Fruit fly (Drosophila melanogaster) S2 (cell line): ENCODE data around the gene Tim8.

Source experiments
- CG8478 ChIP-seq: fragments of >200 bp; optimal IDR thresholded peaks from 2 replicates; lab custom pipeline; 2018
- CTCF ChIP-seq, 2 experiments: fragments of >200 bp; optimal IDR thresholded peaks; 2 replicates each; lab custom pipeline; 2018

DNA sequence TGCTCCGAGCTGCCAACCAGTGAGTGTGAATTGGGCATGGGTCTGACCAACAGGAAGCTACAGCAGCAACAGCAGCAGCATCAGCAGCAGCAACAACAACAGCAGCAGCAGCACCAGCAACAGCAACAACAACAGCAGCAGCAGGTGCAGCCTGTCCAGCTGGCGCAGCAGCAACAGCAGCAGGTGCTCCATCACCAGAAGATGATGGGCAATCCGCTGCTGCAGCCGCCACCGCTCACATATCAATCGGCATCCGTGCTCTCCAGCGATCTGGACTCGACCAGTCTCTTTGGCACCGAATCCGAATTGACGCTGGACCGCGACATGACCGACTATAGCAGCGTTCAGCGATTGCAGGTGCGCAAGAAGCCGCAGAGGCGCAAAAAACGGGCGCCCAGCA is 11.6 kb upstream of the Tim8 start:
- TF ChIP-seq CG8478 (lab: Kevin White, UChicago) = no peak
- no peak for TF ChIP-seq CTCF (optimal IDR thresholded peaks at IDR 0.05; lab: Kevin White, UChicago)
